Worm (Caenorhabditis elegans): ENCODE data around the gene thk-1.

ce11 chrIV:10242458-10243123 lies 38.8 kb downstream of the thk-1 start:
- TF ChIP-seq R02D3.7 (tag; optimal IDR thresholded peaks at IDR 0.05) (no peak), lsy-2 (tag; optimal IDR thresholded peaks at IDR 0.05) (peak in 1 of 2 experiments; percentile 41), aly-2 (tag; optimal IDR thresholded peaks at IDR 0.05) (no peak), nhr-10 (tag; optimal IDR thresholded peaks at IDR 0.05) (no peak), ztf-11 (tag; optimal IDR thresholded peaks at IDR 0.05) (no peak), egl-27 (tag; optimal IDR thresholded peaks at IDR 0.05) (no peak), skn-1 (tag; optimal IDR thresholded peaks at IDR 0.05) (no peak), nhr-25 (tag; optimal IDR thresholded peaks at IDR 0.05) (no peak), unc-62 (GFP tag; optimal IDR thresholded peaks at IDR 0.05) (no peak), nhr-23 (tag; optimal IDR thresholded peaks at IDR 0.05) (no peak), lin-13 (GFP tag; optimal IDR thresholded peaks at IDR 0.05) (peak; percentile 25), alr-1 (tag; optimal IDR thresholded peaks at IDR 0.05) (no peak), fos-1 (tag; optimal IDR thresholded peaks at IDR 0.05) (no peak)
